Fruit fly (Drosophila melanogaster) Kc167 (cell line): ENCODE data around the gene Mst57Da.

Experiments
- Myc ChIP-seq: fragments of >200 bp; optimal IDR thresholded peaks from 2 replicates; lab custom pipeline; 2017; ENCODE audit warnings: missing external identifiers
- Sin3A ChIP-seq: fragments of >200 bp; optimal IDR thresholded peaks from 2 replicates; lab custom pipeline; 2018; ENCODE audit warnings: missing external identifiers
- h ChIP-seq: fragments of >200 bp; optimal IDR thresholded peaks from 3 replicates; lab custom pipeline; 2018; ENCODE audit warnings: missing external identifiers
- insv ChIP-seq: fragments of >200 bp; optimal IDR thresholded peaks from 3 replicates; lab custom pipeline; 2018; ENCODE audit warnings: missing external identifiers
- psq ChIP-seq: fragments of >200 bp; optimal IDR thresholded peaks from 2 replicates; lab custom pipeline; 2017; ENCODE audit warnings: missing external identifiers
- ttk ChIP-seq: sonication (Bioruptor generic); optimal IDR thresholded peaks from 2 replicates; lab custom pipeline; 2017; ENCODE audit warnings: missing external identifiers

Mst57Da gene

dm6 chr3R:25831799-25832280 lies at the start of gene Mst57Da, which contains the start of gene alpha4GT2:
Gene Mst57Da (minus strand): TSS chr3R:25831899.
Gene alpha4GT2 (plus strand): TSS chr3R:25832230.
- TF ChIP-seq Myc (lab: Kevin White, UChicago): no peak
- TF ChIP-seq h (lab: Kevin White, UChicago): no peak
- TF ChIP-seq Sin3A (lab: Kevin White, UChicago): no peak
- TF ChIP-seq insv (lab: Kevin White, UChicago): no peak
- no peak for TF ChIP-seq psq
- no peak for TF ChIP-seq ttk (lab: Kevin White, UChicago)

DNA sequence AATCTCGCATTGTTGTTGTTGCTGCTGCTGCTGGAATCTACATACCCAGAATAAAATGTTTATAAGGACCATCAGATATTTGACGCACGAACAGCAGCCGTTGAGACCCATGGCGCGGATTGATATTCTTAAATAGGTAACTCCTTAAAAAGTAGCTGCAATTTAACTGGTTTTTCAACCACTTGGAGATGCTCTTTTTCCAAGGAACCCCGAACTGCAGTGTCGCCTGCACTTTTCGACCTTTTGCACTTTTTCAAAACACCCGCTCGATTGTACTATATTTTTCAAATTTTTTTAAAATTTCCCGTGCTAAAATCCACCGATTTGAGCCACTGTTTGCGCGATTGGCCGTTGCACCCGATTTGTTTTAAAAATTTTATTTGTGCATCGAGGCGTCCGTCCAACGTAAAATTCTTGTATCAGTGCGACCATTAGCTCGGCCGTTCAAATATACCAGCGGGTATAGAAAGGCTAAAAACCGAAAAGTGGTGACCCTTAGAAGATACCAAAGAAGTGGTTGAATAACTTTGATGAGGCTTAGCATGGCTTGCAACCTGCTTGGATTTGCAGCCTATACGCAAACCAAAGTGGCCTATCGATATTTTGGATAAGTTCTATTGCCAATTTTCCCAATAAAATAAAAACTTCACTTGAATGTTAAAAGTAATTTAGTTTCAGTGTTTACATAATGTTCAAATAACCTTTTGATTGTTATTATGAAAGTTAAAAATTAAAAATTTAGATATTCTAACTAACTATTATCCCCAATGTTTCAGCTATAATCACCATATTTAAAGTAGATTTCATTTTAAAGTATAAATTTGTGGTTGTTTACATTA lies 49.5 kb upstream of the Mst57Da start, which contains the start of gene Tsp96F:
Tsp96F (minus strand) TSS at position 457 of the 839 bp plus-strand sequence.
- no peak for TF ChIP-seq ttk (lab: Kevin White, UChicago)
- no peak for TF ChIP-seq insv (lab: Kevin White, UChicago)
- no peak for TF ChIP-seq Sin3A (lab: Kevin White, UChicago)
- TF ChIP-seq Myc (lab: Kevin White, UChicago): no peak
- TF ChIP-seq psq: no peak
- no peak for TF ChIP-seq h (lab: Kevin White, UChicago)

DNA sequence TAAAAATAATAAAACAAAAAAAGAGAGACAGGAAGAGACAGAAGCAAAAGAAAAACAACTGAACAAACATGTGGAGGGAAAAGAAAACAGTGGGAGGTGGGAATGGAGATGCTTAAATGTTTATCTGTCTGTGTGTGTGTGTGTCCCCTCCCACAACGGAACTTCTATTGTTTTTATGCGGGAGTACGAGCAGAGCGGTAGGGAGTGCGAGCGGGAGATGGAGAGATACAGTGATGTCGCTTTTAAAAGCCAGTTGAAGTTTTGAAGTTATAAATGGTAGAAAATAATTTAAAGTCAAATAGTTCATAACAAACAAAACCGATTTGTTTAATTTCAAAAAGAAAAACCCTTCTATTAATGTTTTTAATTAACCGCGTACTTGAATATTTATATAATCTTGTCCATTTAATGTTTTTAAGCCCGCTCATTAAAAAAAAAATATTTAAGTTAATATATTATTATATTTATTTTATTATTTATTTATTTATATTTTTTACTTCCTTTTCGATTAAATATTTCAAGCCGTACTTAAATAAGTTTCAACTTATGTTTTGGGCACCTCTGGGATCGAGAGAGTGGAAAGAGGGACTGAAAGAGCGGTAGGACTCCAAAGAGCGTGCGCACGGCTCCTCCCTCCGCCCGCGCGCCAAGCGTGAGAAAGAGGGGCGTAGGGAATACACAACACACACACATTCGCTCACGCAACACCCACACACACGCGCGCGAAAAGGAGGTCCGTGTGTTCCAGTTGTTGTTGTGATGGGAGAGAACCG lies 48.7 kb upstream of the Mst57Da start:
- TF ChIP-seq ttk (lab: Kevin White, UChicago) (no peak), psq (no peak), Myc (lab: Kevin White, UChicago) (no peak), h (lab: Kevin White, UChicago) (no peak), Sin3A (lab: Kevin White, UChicago) (no peak), insv (lab: Kevin White, UChicago) (no peak)

- TF ChIP-seq Sin3A (lab: Kevin White, UChicago) (no peak), h (lab: Kevin White, UChicago) (no peak), psq (no peak), ttk (lab: Kevin White, UChicago) (no peak)
These were observed 47.6 kb upstream of the Mst57Da start for dm6 chr3R:25879324-25879766.

DNA sequence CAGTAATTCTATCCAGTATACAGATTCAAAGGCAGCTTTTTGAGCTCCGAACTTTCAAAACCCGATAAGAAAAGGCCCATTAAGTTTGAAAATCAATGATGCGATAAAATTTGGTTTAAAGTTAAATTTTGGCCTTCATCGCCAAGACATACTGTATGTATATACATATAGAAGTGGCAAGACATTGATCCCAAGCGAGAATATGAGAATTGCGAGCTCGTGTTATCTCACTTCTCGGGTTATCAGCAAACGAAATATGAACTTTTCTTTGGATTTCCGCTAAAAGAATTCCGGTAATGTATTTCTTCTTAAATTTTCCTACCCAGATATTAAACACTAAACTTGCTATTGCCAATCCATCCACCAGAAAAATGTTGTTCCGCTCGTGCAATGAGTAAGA lies 45.4 kb upstream of the Mst57Da start:
- TF ChIP-seq insv (lab: Kevin White, UChicago): no peak
- no peak for TF ChIP-seq Sin3A (lab: Kevin White, UChicago)
- TF ChIP-seq psq: no peak
- no peak for TF ChIP-seq Myc (lab: Kevin White, UChicago)
- TF ChIP-seq h (lab: Kevin White, UChicago): no peak
- no peak for TF ChIP-seq ttk (lab: Kevin White, UChicago)

DNA sequence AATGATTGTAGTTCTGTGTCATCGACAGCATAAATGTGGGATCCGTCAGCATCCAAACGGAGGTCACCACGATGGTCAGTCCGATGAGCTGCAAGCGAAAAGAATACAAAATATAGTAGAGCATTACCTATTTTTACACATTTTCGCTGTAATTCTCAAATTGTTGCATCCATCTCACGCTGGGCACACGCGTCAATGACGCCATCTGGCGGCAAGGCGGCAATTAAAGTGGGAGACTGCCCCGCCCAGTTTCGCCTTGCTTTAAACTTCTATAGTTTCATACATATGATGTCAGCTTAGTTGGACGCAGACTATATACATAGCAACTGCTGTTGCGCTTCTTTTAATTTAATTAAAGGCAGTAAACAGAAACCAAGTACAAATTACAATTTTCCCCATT lies 44.9 kb upstream of the Mst57Da start:
- TF ChIP-seq ttk (lab: Kevin White, UChicago) (no peak), Myc (lab: Kevin White, UChicago) (no peak), h (lab: Kevin White, UChicago) (no peak), Sin3A (lab: Kevin White, UChicago) (no peak), psq (no peak), insv (lab: Kevin White, UChicago) (no peak)

DNA sequence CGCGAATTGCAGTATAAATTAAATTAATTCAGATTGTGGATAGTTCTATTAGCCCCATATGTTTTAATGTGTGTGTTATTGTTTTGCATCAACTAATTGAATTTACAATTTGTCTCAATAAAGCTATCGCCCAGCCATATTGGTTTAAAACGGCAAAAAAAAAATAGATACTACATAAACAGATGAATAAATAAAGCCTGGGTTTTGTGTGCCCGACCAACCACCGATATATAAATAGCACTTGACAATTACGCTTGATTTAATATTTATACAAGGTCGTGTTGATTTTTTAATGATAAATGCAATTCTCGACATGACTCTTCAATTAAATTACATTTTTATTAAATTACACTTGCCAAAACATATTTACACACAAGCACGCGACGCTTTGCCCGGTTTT lies 38.7 kb upstream of the Mst57Da start:
- TF ChIP-seq ttk (lab: Kevin White, UChicago) (no peak), Sin3A (lab: Kevin White, UChicago) (no peak), insv (lab: Kevin White, UChicago) (no peak), Myc (lab: Kevin White, UChicago) (no peak), psq (no peak), h (lab: Kevin White, UChicago) (no peak)

- TF ChIP-seq Myc (lab: Kevin White, UChicago) (no peak), Sin3A (lab: Kevin White, UChicago) (no peak), ttk (lab: Kevin White, UChicago) (no peak), h (lab: Kevin White, UChicago) (no peak), insv (lab: Kevin White, UChicago) (no peak), psq (no peak)
These were observed 24.1 kb upstream of the Mst57Da start, which contains the start of gene CG5890 for dm6 chr3R:25855594-25856305. Gene CG5890 (plus strand): TSS chr3R:25856154.

DNA sequence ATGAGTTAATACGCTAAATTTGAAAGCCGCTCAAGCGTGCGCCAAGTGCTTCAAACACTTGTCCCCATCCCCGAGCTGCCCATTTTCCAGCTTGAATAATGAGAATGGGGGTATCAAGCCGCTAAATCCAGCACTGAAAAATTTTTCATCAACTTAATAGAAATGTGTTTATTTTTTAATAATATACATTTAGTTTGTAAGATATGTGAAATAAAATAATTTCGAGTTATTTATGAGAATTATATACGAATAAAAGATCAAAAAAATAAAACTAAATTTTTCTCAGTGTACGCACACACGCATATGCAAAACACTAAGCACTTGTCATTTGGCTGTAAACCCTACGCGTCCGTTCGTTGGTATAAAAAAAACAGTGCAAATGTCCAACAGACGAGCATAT lies 23.1 kb upstream of the Mst57Da start:
- TF ChIP-seq Myc (lab: Kevin White, UChicago) (no peak), ttk (lab: Kevin White, UChicago) (no peak)

dm6 chr3R:25851224-25851682 lies 19.6 kb upstream of the Mst57Da start, which contains the start of the genes CG14545 and CG5886:
Gene CG14545 (minus strand): TSS chr3R:25851291.
Gene CG5886 (plus strand): TSS chr3R:25851632.
- no peak for TF ChIP-seq psq
- no peak for TF ChIP-seq h (lab: Kevin White, UChicago)
- TF ChIP-seq insv (lab: Kevin White, UChicago): no peak
- no peak for TF ChIP-seq Sin3A (lab: Kevin White, UChicago)
- no peak for TF ChIP-seq ttk (lab: Kevin White, UChicago)
- TF ChIP-seq Myc (lab: Kevin White, UChicago): no peak
